5 fruit fly cellular contexts compared by ENCODE assay signal in genomic region chrX:13679565-13679964, dm6.
TF ChIP-seq lines count a peak whose summit lies in the region.

No protein-coding gene starts in this region.

- TF ChIP-seq CTCF in whole organism, embryonic (GFP tag; optimal IDR thresholded peaks at IDR 0.05; lab: Kevin White, UChicago) = no peak

TF ChIP-seq in whole organism, adult, 20 proteins besides CTCF, POLR2A, EP300 and RAD21:
- TF ChIP-seq Clk (GFP tag; optimal IDR thresholded peaks at IDR 0.05; lab: Kevin White, UChicago) (no peak), CG7045 (GFP tag; optimal IDR thresholded peaks at IDR 0.05; lab: Kevin White, UChicago) (peak; percentile 11), ovo (GFP tag; optimal IDR thresholded peaks at IDR 0.05; lab: Kevin White, UChicago) (no peak), tj (GFP tag; optimal IDR thresholded peaks at IDR 0.05; lab: Kevin White, UChicago) (peak; percentile 11), kay (GFP tag; lab: Kevin White, UChicago; ENCODE audit: borderline replicate concordance) (peak; percentile 91), Hr96 (GFP tag; optimal IDR thresholded peaks at IDR 0.05; lab: Kevin White, UChicago) (no peak), toe (GFP tag; optimal IDR thresholded peaks at IDR 0.05; lab: Kevin White, UChicago) (peak; percentile 30), Mnt (GFP tag; optimal IDR thresholded peaks at IDR 0.05; lab: Kevin White, UChicago) (no peak), CG33017 (tag; optimal IDR thresholded peaks at IDR 0.05; lab: Kevin White, UChicago) (peak; percentile 56), CG5204 (GFP tag; optimal IDR thresholded peaks at IDR 0.05; lab: Kevin White, UChicago) (peak; percentile 25), cnc (optimal IDR thresholded peaks at IDR 0.05; lab: Kevin White, UChicago) (no peak), cic (GFP tag; optimal IDR thresholded peaks at IDR 0.05; lab: Kevin White, UChicago) (no peak), CG11617 (GFP tag; optimal IDR thresholded peaks at IDR 0.05; lab: Kevin White, UChicago) (peak; percentile 63), CG14711 (tag; optimal IDR thresholded peaks at IDR 0.05; lab: Kevin White, UChicago) (peak; percentile 61), CG7101 (tag; optimal IDR thresholded peaks at IDR 0.05; lab: Kevin White, UChicago) (peak; percentile 66)
TF ChIP-seq in whole organism, adult: peak in this region for 9.

TF ChIP-seq in whole organism, embryonic, 481 proteins besides CTCF, POLR2A, EP300 and RAD21 (continues in another document):
- peak; percentile 16 for TF ChIP-seq CG33557 (GFP tag; optimal IDR thresholded peaks at IDR 0.05; lab: Kevin White, UChicago)
- TF ChIP-seq CG13424 (tag; optimal IDR thresholded peaks at IDR 0.05; lab: Kevin White, UChicago) = peak; percentile 36
- TF ChIP-seq CG17359 (tag; optimal IDR thresholded peaks at IDR 0.05; lab: Kevin White, UChicago) = peak; percentile 56
- no peak for TF ChIP-seq tll (GFP tag; optimal IDR thresholded peaks at IDR 0.05; lab: Kevin White, UChicago)
- no peak for TF ChIP-seq Dll (GFP tag; IDR thresholded peaks at IDR 0.05; lab: Robert Waterston, UW; ENCODE audit: partially characterized antibody)
- TF ChIP-seq CG13624 (GFP tag; optimal IDR thresholded peaks at IDR 0.05; lab: Kevin White, UChicago) = no peak
- peak; percentile 62 for TF ChIP-seq PHDP (tag; optimal IDR thresholded peaks at IDR 0.05; lab: Kevin White, UChicago)
- no peak for TF ChIP-seq CG33213 (GFP tag; optimal IDR thresholded peaks at IDR 0.05; lab: Kevin White, UChicago)
- TF ChIP-seq pho (GFP tag; optimal IDR thresholded peaks at IDR 0.05; lab: Kevin White, UChicago) = no peak
- peak; percentile 28 for TF ChIP-seq grau (tag; optimal IDR thresholded peaks at IDR 0.05; lab: Kevin White, UChicago)
- TF ChIP-seq Neu2 (GFP tag; optimal IDR thresholded peaks at IDR 0.05; lab: Kevin White, UChicago; ENCODE audit: borderline replicate concordance) = no peak
- TF ChIP-seq caup (GFP tag; optimal IDR thresholded peaks at IDR 0.05; lab: Kevin White, UChicago; ENCODE audit: severe bottlenecking) = no peak
- 0 out of 2 replicates have a peak, but pooled peaks have one; percentile 15 for TF ChIP-seq H2.0 (GFP tag; IDR thresholded peaks at IDR 0.05; lab: Robert Waterston, UW)
- no peak for TF ChIP-seq CG12299 (tag; optimal IDR thresholded peaks at IDR 0.05; lab: Kevin White, UChicago)
- TF ChIP-seq CG12744 (GFP tag; optimal IDR thresholded peaks at IDR 0.05; lab: Kevin White, UChicago) = no peak
- TF ChIP-seq CG3281 (GFP tag; optimal IDR thresholded peaks at IDR 0.05; lab: Kevin White, UChicago) = peak; percentile 39
- peak; percentile 52 for TF ChIP-seq CG15696 (tag; optimal IDR thresholded peaks at IDR 0.05; lab: Kevin White, UChicago)
- TF ChIP-seq hbn (GFP tag; IDR thresholded peaks at IDR 0.05; lab: Robert Waterston, UW; ENCODE audit: partially characterized antibody) = no peak
- no peak for TF ChIP-seq Dad (GFP tag; optimal IDR thresholded peaks at IDR 0.05; lab: Kevin White, UChicago)

TF ChIP-seq in whole organism, prepupa, 60 proteins besides CTCF, POLR2A, EP300 and RAD21 (continues in another document):
- TF ChIP-seq vri (GFP tag; optimal IDR thresholded peaks at IDR 0.05; lab: Kevin White, UChicago) = peak; percentile 59
- TF ChIP-seq CG6808 (GFP tag; optimal IDR thresholded peaks at IDR 0.05; lab: Kevin White, UChicago) = peak; percentile 38
- peak in 1 of 2 experiments; percentile 40 for TF ChIP-seq ss (GFP tag; optimal IDR thresholded peaks at IDR 0.05; lab: Kevin White, UChicago)
- TF ChIP-seq Hr39 (GFP tag; optimal IDR thresholded peaks at IDR 0.05; lab: Kevin White, UChicago) = peak; percentile 64
- no peak for TF ChIP-seq CG1621 (tag; optimal IDR thresholded peaks at IDR 0.05; lab: Kevin White, UChicago)
- TF ChIP-seq CG34406 (GFP tag; optimal IDR thresholded peaks at IDR 0.05; lab: Kevin White, UChicago) = peak; percentile 68
- TF ChIP-seq acj6 (GFP tag; optimal IDR thresholded peaks at IDR 0.05; lab: Kevin White, UChicago) = peak; percentile 56
- TF ChIP-seq CG11902 (GFP tag; optimal IDR thresholded peaks at IDR 0.05; lab: Kevin White, UChicago) = peak; percentile 32
- TF ChIP-seq CG7368 (GFP tag; optimal IDR thresholded peaks at IDR 0.05; lab: Kevin White, UChicago) = peak; percentile 6
- peak; percentile 62 for TF ChIP-seq CG3919 (GFP tag; optimal IDR thresholded peaks at IDR 0.05; lab: Kevin White, UChicago)
- peak; percentile 46 for TF ChIP-seq CG4318 (GFP tag; optimal IDR thresholded peaks at IDR 0.05; lab: Kevin White, UChicago)
- TF ChIP-seq Hr4 (GFP tag; optimal IDR thresholded peaks at IDR 0.05; lab: Kevin White, UChicago) = peak; percentile 58
- peak; percentile 67 for TF ChIP-seq Sox102F (GFP tag; optimal IDR thresholded peaks at IDR 0.05; lab: Kevin White, UChicago)
- peak; percentile 60 for TF ChIP-seq achi (GFP tag; optimal IDR thresholded peaks at IDR 0.05; lab: Kevin White, UChicago)
- TF ChIP-seq CG9139 (GFP tag; optimal IDR thresholded peaks at IDR 0.05; lab: Kevin White, UChicago) = no peak
- peak; percentile 27 for TF ChIP-seq Sox15 (GFP tag; optimal IDR thresholded peaks at IDR 0.05; lab: Kevin White, UChicago)
- TF ChIP-seq CG6854 (GFP tag; optimal IDR thresholded peaks at IDR 0.05; lab: Kevin White, UChicago) = no peak
- peak; percentile 34 for TF ChIP-seq Ets96B (tag; optimal IDR thresholded peaks at IDR 0.05; lab: Kevin White, UChicago)
- TF ChIP-seq net (GFP tag; optimal IDR thresholded peaks at IDR 0.05; lab: Kevin White, UChicago) = peak; percentile 50
- TF ChIP-seq CG11762 (GFP tag; optimal IDR thresholded peaks at IDR 0.05; lab: Kevin White, UChicago; ENCODE audit: insufficient read depth) = peak; percentile 59

TF ChIP-seq in whole organism, pupa, 21 proteins besides CTCF, POLR2A, EP300 and RAD21:
- TF ChIP-seq Ets98B (GFP tag; IDR thresholded peaks at IDR 0.05; lab: Robert Waterston, UW) (peak; percentile 23; the same call in 1 of the 2 replicates), rn (GFP tag; IDR thresholded peaks at IDR 0.05; lab: Robert Waterston, UW) (no peak), CG8159 (tag; optimal IDR thresholded peaks at IDR 0.05; lab: Kevin White, UChicago) (peak; percentile 71), CG8301 (tag; optimal IDR thresholded peaks at IDR 0.05; lab: Kevin White, UChicago) (peak; percentile 25), CG13204 (GFP tag; optimal IDR thresholded peaks at IDR 0.05; lab: Kevin White, UChicago) (no peak), CG17806 (tag; optimal IDR thresholded peaks at IDR 0.05; lab: Kevin White, UChicago) (peak; percentile 67), fd96Ca (GFP tag; IDR thresholded peaks at IDR 0.05; lab: Robert Waterston, UW) (no peak), D1 (tag; optimal IDR thresholded peaks at IDR 0.05; lab: Kevin White, UChicago) (peak; percentile 17), Pif1A (GFP tag; optimal IDR thresholded peaks at IDR 0.05; lab: Kevin White, UChicago) (peak; percentile 37), CG4496 (GFP tag; IDR thresholded peaks at IDR 0.05; lab: Robert Waterston, UW) (peak; percentile 66), Snoo (tag; optimal IDR thresholded peaks at IDR 0.05; lab: Kevin White, UChicago) (peak; percentile 29), CG32121 (GFP tag; IDR thresholded peaks at IDR 0.05; lab: Robert Waterston, UW) (peak; percentile 65), CG12605 (GFP tag; IDR thresholded peaks at IDR 0.05; lab: Robert Waterston, UW) (0 out of 2 replicates have a peak, but pooled peaks have one; percentile 16), CG10348 (GFP tag; IDR thresholded peaks at IDR 0.05; lab: Robert Waterston, UW) (no peak), CG9948 (tag; optimal IDR thresholded peaks at IDR 0.05; lab: Kevin White, UChicago) (peak; percentile 60), EcR (GFP tag; optimal IDR thresholded peaks at IDR 0.05; lab: Kevin White, UChicago) (no peak), CG15710 (tag; optimal IDR thresholded peaks at IDR 0.05; lab: Kevin White, UChicago) (peak; percentile 61), gl (tag; optimal IDR thresholded peaks at IDR 0.05; lab: Kevin White, UChicago) (no peak), CG34367 (tag; optimal IDR thresholded peaks at IDR 0.05; lab: Kevin White, UChicago) (peak; percentile 45), Pif1B (GFP tag; optimal IDR thresholded peaks at IDR 0.05; lab: Kevin White, UChicago) (peak; percentile 24), CG14655 (GFP tag; optimal IDR thresholded peaks at IDR 0.05; lab: Kevin White, UChicago) (peak; percentile 47)
TF ChIP-seq in whole organism, pupa: peak in this region for 15.

TF ChIP-seq in whole organism, wandering third instar larva, 38 proteins besides CTCF, POLR2A, EP300 and RAD21 (continues in another document):
- TF ChIP-seq dmrt93B (GFP tag; optimal IDR thresholded peaks at IDR 0.05; lab: Kevin White, UChicago) = peak; percentile 45
- no peak for TF ChIP-seq sv (GFP tag; optimal IDR thresholded peaks at IDR 0.05; lab: Kevin White, UChicago)
- peak; percentile 70 for TF ChIP-seq fru (GFP tag; optimal IDR thresholded peaks at IDR 0.05; lab: Kevin White, UChicago)
- TF ChIP-seq woc (GFP tag; optimal IDR thresholded peaks at IDR 0.05; lab: Kevin White, UChicago) = peak; percentile 27
- TF ChIP-seq br (GFP tag; optimal IDR thresholded peaks at IDR 0.05; lab: Kevin White, UChicago) = peak; percentile 44
- no peak for TF ChIP-seq lola (GFP tag; optimal IDR thresholded peaks at IDR 0.05; lab: Kevin White, UChicago)
- TF ChIP-seq usp (GFP tag; optimal IDR thresholded peaks at IDR 0.05; lab: Kevin White, UChicago) = no peak
- no peak for TF ChIP-seq GATAd (GFP tag; optimal IDR thresholded peaks at IDR 0.05; lab: Kevin White, UChicago)
- TF ChIP-seq HLH106 (tag; optimal IDR thresholded peaks at IDR 0.05; lab: Kevin White, UChicago) = peak; percentile 52
- no peak for TF ChIP-seq Hr78 (GFP tag; optimal IDR thresholded peaks at IDR 0.05; lab: Kevin White, UChicago)
- TF ChIP-seq CG32264 (GFP tag; optimal IDR thresholded peaks at IDR 0.05; lab: Kevin White, UChicago) = peak; percentile 9
- no peak for TF ChIP-seq Abd-B (GFP tag; optimal IDR thresholded peaks at IDR 0.05; lab: Kevin White, UChicago)
- TF ChIP-seq jim (GFP tag; optimal IDR thresholded peaks at IDR 0.05; lab: Kevin White, UChicago) = no peak
- no peak for TF ChIP-seq Dif (GFP tag; optimal IDR thresholded peaks at IDR 0.05; lab: Kevin White, UChicago; ENCODE audit: partially characterized antibody)
- TF ChIP-seq psq (GFP tag; optimal IDR thresholded peaks at IDR 0.05; lab: Kevin White, UChicago) = peak; percentile 49
- TF ChIP-seq sage (GFP tag; optimal IDR thresholded peaks at IDR 0.05; lab: Kevin White, UChicago) = no peak
- TF ChIP-seq rgr (GFP tag; optimal IDR thresholded peaks at IDR 0.05; lab: Kevin White, UChicago) = peak; percentile 74
- no peak for TF ChIP-seq dl (GFP tag; optimal IDR thresholded peaks at IDR 0.05; lab: Kevin White, UChicago; ENCODE audit: insufficient read depth in 1 of 2, partially characterized antibody in 2 of 2)
- peak; percentile 73 for TF ChIP-seq Sp1 (GFP tag; optimal IDR thresholded peaks at IDR 0.05; lab: Kevin White, UChicago)
- TF ChIP-seq Myc (optimal IDR thresholded peaks at IDR 0.05; lab: Kevin White, UChicago) = no peak
- TF ChIP-seq dsf (GFP tag; optimal IDR thresholded peaks at IDR 0.05; lab: Kevin White, UChicago; ENCODE audit: borderline replicate concordance) = no peak
- peak; percentile 62 for TF ChIP-seq Hnf4 (GFP tag; optimal IDR thresholded peaks at IDR 0.05; lab: Kevin White, UChicago)
- no peak for TF ChIP-seq CrebA (GFP tag; optimal IDR thresholded peaks at IDR 0.05; lab: Kevin White, UChicago; ENCODE audit: borderline replicate concordance)
